In the genomic region with DNA sequence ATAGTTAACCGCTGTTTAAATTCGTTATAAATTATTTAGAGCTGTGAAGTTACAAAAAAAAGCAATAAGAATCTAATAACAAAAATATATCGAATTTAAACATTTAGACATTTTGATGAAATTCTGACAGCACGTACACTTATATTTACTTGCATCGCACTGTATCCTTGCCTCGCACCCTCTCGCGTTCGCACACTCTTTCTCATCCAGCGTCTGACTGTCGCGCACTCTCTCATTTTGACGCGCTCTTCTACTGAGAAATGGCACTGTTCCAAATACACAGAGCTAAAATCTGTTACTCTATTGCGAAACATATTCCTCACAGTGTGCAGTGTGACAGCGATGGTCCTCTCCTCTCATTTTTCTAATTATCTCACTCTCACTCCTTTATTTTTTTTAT, we compare ENCODE assay signal across 7 worm cellular contexts.
A peak's percentile ranks its signal among the peaks of the same experiment; 100 is the strongest.
TF ChIP-seq lines count a peak whose summit lies in the region.

No protein-coding gene starts in this region.

TF ChIP-seq in whole organism, L1 larva, 84 proteins besides CTCF, POLR2A, EP300 and RAD21 (continues in another document):
- TF ChIP-seq dpl-1 (GFP tag; optimal IDR thresholded peaks at IDR 0.05; lab: Kevin White, UChicago): peak in 1 of 3 experiments; percentile 18
- peak; percentile 5 for TF ChIP-seq snpc-4 (tag; optimal IDR thresholded peaks at IDR 0.05; lab: Kevin White, UChicago)
- TF ChIP-seq ceh-82 (tag; optimal IDR thresholded peaks at IDR 0.05; lab: Kevin White, UChicago): peak; percentile 30 to 47 (median 42)
- TF ChIP-seq efl-3 (GFP tag; optimal IDR thresholded peaks at IDR 0.05; lab: Kevin White, UChicago): no peak
- TF ChIP-seq xbp-1 (tag; optimal IDR thresholded peaks at IDR 0.05; lab: Kevin White, UChicago): peak; percentile 32
- TF ChIP-seq mep-1 (tag; optimal IDR thresholded peaks at IDR 0.05; lab: Kevin White, UChicago): peak; percentile 43
- TF ChIP-seq ztf-11 (tag; optimal IDR thresholded peaks at IDR 0.05; lab: Kevin White, UChicago): no peak
- peak; percentile 68 for TF ChIP-seq nhr-71 (tag; optimal IDR thresholded peaks at IDR 0.05; lab: Kevin White, UChicago)
- peak in 1 of 2 experiments; percentile 36 for TF ChIP-seq mdl-1 (tag; optimal IDR thresholded peaks at IDR 0.05; lab: Kevin White, UChicago)
- TF ChIP-seq lin-35 (GFP tag; optimal IDR thresholded peaks at IDR 0.05; lab: Kevin White, UChicago): peak; percentile 26 to 28
- peak; percentile 46 for TF ChIP-seq skn-1 (tag; optimal IDR thresholded peaks at IDR 0.05; lab: Kevin White, UChicago)
- no peak for TF ChIP-seq nhr-237 (tag; optimal IDR thresholded peaks at IDR 0.05; lab: Kevin White, UChicago)

TF ChIP-seq in whole organism, L2 larva, 48 proteins besides CTCF, POLR2A, EP300 and RAD21 (continues in another document):
- TF ChIP-seq ceh-82 (tag; optimal IDR thresholded peaks at IDR 0.05; lab: Kevin White, UChicago): no peak
- TF ChIP-seq F13H6.1 (tag; optimal IDR thresholded peaks at IDR 0.05; lab: Kevin White, UChicago): peak; percentile 48
- TF ChIP-seq dmd-4 (tag; optimal IDR thresholded peaks at IDR 0.05; lab: Kevin White, UChicago): no peak
- TF ChIP-seq elt-3 (tag; optimal IDR thresholded peaks at IDR 0.05; lab: Kevin White, UChicago): no peak
- no peak for TF ChIP-seq Y55F3AM.14 (GFP tag; optimal IDR thresholded peaks at IDR 0.05; lab: Kevin White, UChicago)
- no peak for TF ChIP-seq lin-13 (GFP tag; optimal IDR thresholded peaks at IDR 0.05; lab: Kevin White, UChicago)
- no peak for TF ChIP-seq nhr-12 (tag; optimal IDR thresholded peaks at IDR 0.05; lab: Kevin White, UChicago)
- no peak for TF ChIP-seq alr-1 (tag; optimal IDR thresholded peaks at IDR 0.05; lab: Kevin White, UChicago)
- no peak for TF ChIP-seq peb-1 (tag; optimal IDR thresholded peaks at IDR 0.05; lab: Kevin White, UChicago)
- TF ChIP-seq C34F6.9 (tag; optimal IDR thresholded peaks at IDR 0.05; lab: Kevin White, UChicago): peak; percentile 57
- no peak for TF ChIP-seq sma-3 (GFP tag; optimal IDR thresholded peaks at IDR 0.05; lab: Kevin White, UChicago)
- no peak for TF ChIP-seq lin-39 (tag; optimal IDR thresholded peaks at IDR 0.05; lab: Kevin White, UChicago)

TF ChIP-seq in whole organism, L3 larva, 47 proteins besides CTCF, POLR2A, EP300 and RAD21 (continues in another document):
- TF ChIP-seq ztf-11 (tag; optimal IDR thresholded peaks at IDR 0.05; lab: Kevin White, UChicago) (no peak), pha-4 (tag; optimal IDR thresholded peaks at IDR 0.05; lab: Kevin White, UChicago) (peak; percentile 62), nfya-1 (tag; optimal IDR thresholded peaks at IDR 0.05; lab: Kevin White, UChicago; ENCODE audit: insufficient read depth) (peak; percentile 32), nhr-23 (tag; optimal IDR thresholded peaks at IDR 0.05; lab: Kevin White, UChicago) (no peak), ceh-28 (tag; optimal IDR thresholded peaks at IDR 0.05; lab: Kevin White, UChicago) (peak; percentile 9), aly-2 (tag; optimal IDR thresholded peaks at IDR 0.05; lab: Kevin White, UChicago) (no peak), nhr-43 (tag; optimal IDR thresholded peaks at IDR 0.05; lab: Kevin White, UChicago; ENCODE audit: poor library complexity, severe bottlenecking) (peak; percentile 32), elt-2 (tag; optimal IDR thresholded peaks at IDR 0.05; lab: Kevin White, UChicago) (no peak), fos-1 (tag; optimal IDR thresholded peaks at IDR 0.05; lab: Kevin White, UChicago) (no peak), lsy-12 (tag; optimal IDR thresholded peaks at IDR 0.05; lab: Kevin White, UChicago) (no peak), fkh-2 (tag; optimal IDR thresholded peaks at IDR 0.05; lab: Kevin White, UChicago) (no peak), zag-1 (tag; optimal IDR thresholded peaks at IDR 0.05; lab: Kevin White, UChicago) (no peak), hmg-11 (tag; optimal IDR thresholded peaks at IDR 0.05; lab: Kevin White, UChicago) (peak; percentile 73)

TF ChIP-seq in whole organism, L4 larva, 104 proteins besides CTCF, POLR2A, EP300 and RAD21 (continues in another document):
- TF ChIP-seq ceh-44 (GFP tag; IDR thresholded peaks at IDR 0.05; lab: Robert Waterston, UW) (no peak), lin-1 (GFP tag; IDR thresholded peaks at IDR 0.05; lab: Robert Waterston, UW) (no peak), saeg-2 (GFP tag; IDR thresholded peaks at IDR 0.05; lab: Robert Waterston, UW) (no peak), F26F4.8 (GFP tag; conservative IDR thresholded peaks at IDR 0.05; lab: Robert Waterston, UW) (no peak), nhr-10 (tag; optimal IDR thresholded peaks at IDR 0.05; lab: Kevin White, UChicago) (no peak), tra-1 (GFP tag; IDR thresholded peaks at IDR 0.05; lab: Robert Waterston, UW) (no peak), attf-4 (tag; optimal IDR thresholded peaks at IDR 0.05; lab: Kevin White, UChicago) (no peak), nhr-76 (tag; optimal IDR thresholded peaks at IDR 0.05; lab: Kevin White, UChicago) (no peak), unc-39 (tag; optimal IDR thresholded peaks at IDR 0.05; lab: Kevin White, UChicago) (no peak), zip-11 (GFP tag; IDR thresholded peaks at IDR 0.05; lab: Robert Waterston, UW) (no peak), T26A8.4 (GFP tag; IDR thresholded peaks at IDR 0.05; lab: Robert Waterston, UW) (no peak), hlh-30 (tag; optimal IDR thresholded peaks at IDR 0.05; lab: Kevin White, UChicago; ENCODE audit: insufficient read depth) (peak; percentile 8), hmg-1.1 (GFP tag; IDR thresholded peaks at IDR 0.05; lab: Robert Waterston, UW) (peak; percentile 49), lin-39 (tag; optimal IDR thresholded peaks at IDR 0.05; lab: Kevin White, UChicago) (no peak)

TF ChIP-seq in whole organism, late embryonic, 69 proteins besides CTCF, POLR2A, EP300 and RAD21:
- TF ChIP-seq ttx-3 (tag; optimal IDR thresholded peaks at IDR 0.05; lab: Kevin White, UChicago) (no peak), unc-55 (GFP tag; optimal IDR thresholded peaks at IDR 0.05; lab: Kevin White, UChicago) (peak; percentile 87)

TF ChIP-seq in whole organism, mixed stage, embryonic, 35 proteins besides CTCF, POLR2A, EP300 and RAD21:
- TF ChIP-seq ces-1 (GFP tag; optimal IDR thresholded peaks at IDR 0.05; lab: Kevin White, UChicago): peak; percentile 45
- TF ChIP-seq unc-62 (GFP tag; optimal IDR thresholded peaks at IDR 0.05; lab: Kevin White, UChicago): peak; percentile 26
- TF ChIP-seq bed-3 (GFP tag; optimal IDR thresholded peaks at IDR 0.05; lab: Kevin White, UChicago): no peak
- TF ChIP-seq pha-4 (tag; optimal IDR thresholded peaks at IDR 0.05; lab: Kevin White, UChicago): peak; percentile 63
- TF ChIP-seq cnd-1 (tag; optimal IDR thresholded peaks at IDR 0.05; lab: Kevin White, UChicago): no peak
- no peak for TF ChIP-seq blmp-1 (tag; optimal IDR thresholded peaks at IDR 0.05; lab: Kevin White, UChicago)
- TF ChIP-seq drap-1 (GFP tag; optimal IDR thresholded peaks at IDR 0.05; lab: Kevin White, UChicago): no peak
- no peak for TF ChIP-seq sem-2 (GFP tag; optimal IDR thresholded peaks at IDR 0.05; lab: Kevin White, UChicago)

TF ChIP-seq in whole organism, young adult, 124 proteins besides CTCF, POLR2A, EP300 and RAD21 (continues in another document):
- no peak for TF ChIP-seq ama-1 (optimal IDR thresholded peaks at IDR 0.05; lab: Kevin White, UChicago)
- no peak for TF ChIP-seq ama-1 (GFP tag; optimal IDR thresholded peaks at IDR 0.05; lab: Kevin White, UChicago)
- TF ChIP-seq nfyb-1 (GFP tag; IDR thresholded peaks at IDR 0.05; lab: Robert Waterston, UW): no peak
- TF ChIP-seq hmg-1.2 (GFP tag; IDR thresholded peaks at IDR 0.05; lab: Robert Waterston, UW): peak; percentile 88
- no peak for TF ChIP-seq T26A5.8 (tag; optimal IDR thresholded peaks at IDR 0.05; lab: Kevin White, UChicago)
- peak; percentile 12 for TF ChIP-seq ZK185.1 (tag; optimal IDR thresholded peaks at IDR 0.05; lab: Kevin White, UChicago; ENCODE audit: poor library complexity, severe bottlenecking)
- TF ChIP-seq snpc-1.3 (tag; optimal IDR thresholded peaks at IDR 0.05; lab: Kevin White, UChicago; ENCODE audit: insufficient read depth): no peak
- peak; percentile 4 for TF ChIP-seq lin-40 (tag; optimal IDR thresholded peaks at IDR 0.05; lab: Kevin White, UChicago)
- TF ChIP-seq madf-6 (GFP tag; IDR thresholded peaks at IDR 0.05; lab: Robert Waterston, UW): no peak
- TF ChIP-seq F57C9.4 (tag; optimal IDR thresholded peaks at IDR 0.05; lab: Kevin White, UChicago): no peak
- no peak for TF ChIP-seq lin-54 (GFP tag; optimal IDR thresholded peaks at IDR 0.05; lab: Kevin White, UChicago)
- no peak for TF ChIP-seq nfya-1 (tag; optimal IDR thresholded peaks at IDR 0.05; lab: Kevin White, UChicago; ENCODE audit: borderline replicate concordance, insufficient read depth)
- no peak for TF ChIP-seq rpc-1 (optimal IDR thresholded peaks at IDR 0.05; lab: Kevin White, UChicago)
- TF ChIP-seq rpc-1 (tag; optimal IDR thresholded peaks at IDR 0.05; lab: Kevin White, UChicago): no peak
- no peak for TF ChIP-seq F39B2.1 (GFP tag; IDR thresholded peaks at IDR 0.05; lab: Robert Waterston, UW)
- TF ChIP-seq attf-6 (GFP tag; IDR thresholded peaks at IDR 0.05; lab: Robert Waterston, UW): no peak
- no peak for TF ChIP-seq B0261.1 (tag; optimal IDR thresholded peaks at IDR 0.05; lab: Kevin White, UChicago)
- no peak for TF ChIP-seq ceh-40 (GFP tag; IDR thresholded peaks at IDR 0.05; lab: Robert Waterston, UW)
- TF ChIP-seq lsl-1 (GFP tag; optimal IDR thresholded peaks at IDR 0.05; lab: Kevin White, UChicago): no peak
- TF ChIP-seq chd-7 (tag; optimal IDR thresholded peaks at IDR 0.05; lab: Kevin White, UChicago): no peak
- TF ChIP-seq K12H6.12 (tag; optimal IDR thresholded peaks at IDR 0.05; lab: Kevin White, UChicago): no peak
- no peak for TF ChIP-seq ztf-28 (GFP tag; IDR thresholded peaks at IDR 0.05; lab: Robert Waterston, UW)
- TF ChIP-seq tlf-1 (GFP tag; optimal IDR thresholded peaks at IDR 0.05; lab: Kevin White, UChicago): no peak
- no peak for TF ChIP-seq somi-1 (GFP tag; optimal IDR thresholded peaks at IDR 0.05; lab: Kevin White, UChicago)
- TF ChIP-seq cebp-1 (GFP tag; IDR thresholded peaks at IDR 0.05; lab: Robert Waterston, UW): peak; percentile 23; the same call in 1 of the 2 replicates
- TF ChIP-seq cebp-1 (tag; optimal IDR thresholded peaks at IDR 0.05; lab: Kevin White, UChicago): peak; percentile 93
- TF ChIP-seq snpc-1.1 (tag; optimal IDR thresholded peaks at IDR 0.05; lab: Kevin White, UChicago; ENCODE audit: insufficient read depth): no peak
- TF ChIP-seq pbrm-1 (GFP tag; IDR thresholded peaks at IDR 0.05; lab: Robert Waterston, UW): peak; percentile 50; the same call in 1 of the 2 replicates
- TF ChIP-seq C06A6.2 (GFP tag; conservative IDR thresholded peaks at IDR 0.05; lab: Robert Waterston, UW): no peak
- no peak for TF ChIP-seq bed-2 (GFP tag; IDR thresholded peaks at IDR 0.05; lab: Robert Waterston, UW)
- TF ChIP-seq zim-3 (tag; optimal IDR thresholded peaks at IDR 0.05; lab: Kevin White, UChicago): no peak
- no peak; the same call in 1 of the 2 replicates for TF ChIP-seq dox-1 (GFP tag; IDR thresholded peaks at IDR 0.05; lab: Robert Waterston, UW)
- no peak for TF ChIP-seq B0035.1 (tag; optimal IDR thresholded peaks at IDR 0.05; lab: Kevin White, UChicago)
